Fruit fly (Drosophila melanogaster): Measurements from ENCODE around the gene Cdk7.
A peak's percentile ranks its signal among the peaks of the same experiment; 100 is the strongest.

Gene Cdk7

dm6 chrX:5332259-5332862 is 23.6 kb upstream of the Cdk7 start, which contains the start of gene CanB:
Gene CanB (plus strand): TSS chrX:5332499.
- TF ChIP-seq gl (tag; optimal IDR thresholded peaks at IDR 0.05) (no peak), CG4496 (GFP tag; IDR thresholded peaks at IDR 0.05) (peak; percentile 75), CG14655 (GFP tag; optimal IDR thresholded peaks at IDR 0.05) (no peak), CG12605 (GFP tag; IDR thresholded peaks at IDR 0.05) (0 out of 2 replicates have a peak, but pooled peaks have one; percentile 22), Ets98B (GFP tag; IDR thresholded peaks at IDR 0.05) (no peak), CG15710 (tag; optimal IDR thresholded peaks at IDR 0.05) (no peak)

dm6 chrX:5329266-5329898 is 20.6 kb upstream of the Cdk7 start, which contains the start of the genes CG3309 and XRCC1:
Gene CG3309 (minus strand): TSS chrX:5329347.
Gene XRCC1 (plus strand): TSS chrX:5329876.
- TF ChIP-seq EcR (GFP tag; optimal IDR thresholded peaks at IDR 0.05) (no peak), rn (GFP tag; IDR thresholded peaks at IDR 0.05) (no peak), CG8301 (tag; optimal IDR thresholded peaks at IDR 0.05) (peak; percentile 14), CG4496 (GFP tag; IDR thresholded peaks at IDR 0.05) (peak; percentile 54; the same call in 1 of the 3 replicates), CG8159 (tag; optimal IDR thresholded peaks at IDR 0.05) (peak; percentile 33), fd96Ca (GFP tag; IDR thresholded peaks at IDR 0.05) (peak; percentile 53; the same call in 1 of the 3 replicates), Ets98B (GFP tag; IDR thresholded peaks at IDR 0.05) (peak; percentile 2; the same call in 1 of the 2 replicates), CG32121 (GFP tag; IDR thresholded peaks at IDR 0.05) (peak; percentile 40; the same call in 1 of the 2 replicates), Snoo (tag; optimal IDR thresholded peaks at IDR 0.05) (peak; percentile 19), CG14655 (GFP tag; optimal IDR thresholded peaks at IDR 0.05) (no peak)

dm6 chrX:5323636-5324035 is 14.9 kb upstream of the Cdk7 start, which contains the start of gene Mcm3:
Gene Mcm3 (plus strand): TSS chrX:5323855.
- TF ChIP-seq CG10348 (GFP tag; IDR thresholded peaks at IDR 0.05) (no peak), CG8301 (tag; optimal IDR thresholded peaks at IDR 0.05) (no peak), EcR (GFP tag; optimal IDR thresholded peaks at IDR 0.05) (no peak), fd96Ca (GFP tag; IDR thresholded peaks at IDR 0.05) (no peak), CG12605 (GFP tag; IDR thresholded peaks at IDR 0.05) (no peak), CG9948 (tag; optimal IDR thresholded peaks at IDR 0.05) (no peak), D1 (tag; optimal IDR thresholded peaks at IDR 0.05) (no peak), Ets98B (GFP tag; IDR thresholded peaks at IDR 0.05) (no peak), CG13204 (GFP tag; optimal IDR thresholded peaks at IDR 0.05) (no peak), gl (tag; optimal IDR thresholded peaks at IDR 0.05) (no peak), CG32121 (GFP tag; IDR thresholded peaks at IDR 0.05) (no peak), CG4496 (GFP tag; IDR thresholded peaks at IDR 0.05) (no peak), CG34367 (tag; optimal IDR thresholded peaks at IDR 0.05) (no peak), CG14655 (GFP tag; optimal IDR thresholded peaks at IDR 0.05) (no peak), Pif1A (GFP tag; optimal IDR thresholded peaks at IDR 0.05) (no peak), Pif1B (GFP tag; optimal IDR thresholded peaks at IDR 0.05) (no peak), rn (GFP tag; IDR thresholded peaks at IDR 0.05) (no peak), CG15710 (tag; optimal IDR thresholded peaks at IDR 0.05) (no peak), CG8159 (tag; optimal IDR thresholded peaks at IDR 0.05) (no peak), Snoo (tag; optimal IDR thresholded peaks at IDR 0.05) (no peak)

dm6 chrX:5322459-5322883 is 13.7 kb upstream of the Cdk7 start, which contains the start of gene Rnp4F:
Gene Rnp4F (minus strand): TSS chrX:5322696.
- TF ChIP-seq CG9948 (tag; optimal IDR thresholded peaks at IDR 0.05) (peak; percentile 51), CG8159 (tag; optimal IDR thresholded peaks at IDR 0.05) (peak; percentile 54), CG32121 (GFP tag; IDR thresholded peaks at IDR 0.05) (peak; percentile 63), Pif1B (GFP tag; optimal IDR thresholded peaks at IDR 0.05) (no peak), CG12605 (GFP tag; IDR thresholded peaks at IDR 0.05) (peak; percentile 54), CG8301 (tag; optimal IDR thresholded peaks at IDR 0.05) (no peak), gl (tag; optimal IDR thresholded peaks at IDR 0.05) (peak; percentile 47), CG17806 (tag; optimal IDR thresholded peaks at IDR 0.05) (peak; percentile 50), rn (GFP tag; IDR thresholded peaks at IDR 0.05) (no peak), CG14655 (GFP tag; optimal IDR thresholded peaks at IDR 0.05) (no peak), fd96Ca (GFP tag; IDR thresholded peaks at IDR 0.05) (peak; percentile 79), CG34367 (tag; optimal IDR thresholded peaks at IDR 0.05) (peak; percentile 58), Ets98B (GFP tag; IDR thresholded peaks at IDR 0.05) (peak; percentile 60), CG15710 (tag; optimal IDR thresholded peaks at IDR 0.05) (peak; percentile 72), CG4496 (GFP tag; IDR thresholded peaks at IDR 0.05) (peak; percentile 84; the same call in 2 of the 3 replicates), Snoo (tag; optimal IDR thresholded peaks at IDR 0.05) (peak; percentile 72), D1 (tag; optimal IDR thresholded peaks at IDR 0.05) (no peak), Pif1A (GFP tag; optimal IDR thresholded peaks at IDR 0.05) (no peak)

- no peak for TF ChIP-seq CG10348 (GFP tag; IDR thresholded peaks at IDR 0.05)
- no peak for TF ChIP-seq CG13204 (GFP tag; optimal IDR thresholded peaks at IDR 0.05)
- TF ChIP-seq CG15710 (tag; optimal IDR thresholded peaks at IDR 0.05), result no peak
- no peak for TF ChIP-seq CG17806 (tag; optimal IDR thresholded peaks at IDR 0.05)
Measured at dm6 chrX:5317170-5317569, 8.4 kb upstream of the Cdk7 start, which contains the start of the genes CG15930 and Sas10. Gene CG15930 (minus strand): TSS chrX:5317295. Gene Sas10 (plus strand): TSS chrX:5317409.

- TF ChIP-seq CG13204 (GFP tag; optimal IDR thresholded peaks at IDR 0.05) (no peak), CG15710 (tag; optimal IDR thresholded peaks at IDR 0.05) (no peak), CG32121 (GFP tag; IDR thresholded peaks at IDR 0.05) (no peak), Pif1B (GFP tag; optimal IDR thresholded peaks at IDR 0.05) (no peak), CG17806 (tag; optimal IDR thresholded peaks at IDR 0.05) (no peak), CG4496 (GFP tag; IDR thresholded peaks at IDR 0.05) (no peak), CG34367 (tag; optimal IDR thresholded peaks at IDR 0.05) (no peak), CG10348 (GFP tag; IDR thresholded peaks at IDR 0.05) (no peak), CG8159 (tag; optimal IDR thresholded peaks at IDR 0.05) (no peak), fd96Ca (GFP tag; IDR thresholded peaks at IDR 0.05) (no peak), CG12605 (GFP tag; IDR thresholded peaks at IDR 0.05) (no peak), D1 (tag; optimal IDR thresholded peaks at IDR 0.05) (no peak), CG14655 (GFP tag; optimal IDR thresholded peaks at IDR 0.05) (no peak), Pif1A (GFP tag; optimal IDR thresholded peaks at IDR 0.05) (no peak), EcR (GFP tag; optimal IDR thresholded peaks at IDR 0.05) (no peak), rn (GFP tag; IDR thresholded peaks at IDR 0.05) (no peak), CG9948 (tag; optimal IDR thresholded peaks at IDR 0.05) (no peak), CG8301 (tag; optimal IDR thresholded peaks at IDR 0.05) (no peak), gl (tag; optimal IDR thresholded peaks at IDR 0.05) (no peak), Snoo (tag; optimal IDR thresholded peaks at IDR 0.05) (no peak)
Measured at dm6 chrX:5312958-5313357, 4.2 kb upstream of the Cdk7 start, which contains the start of gene CG4198. Gene CG4198 (plus strand): TSS chrX:5313258.
